Worm (Caenorhabditis elegans) whole organism, mixed stage, embryonic: Measurements from ENCODE around the gene srz-47.
A peak's percentile ranks its signal among the peaks of the same experiment; 100 is the strongest.

Experiments used
- M03D4.4 ChIP-seq: sonication (generic microtip); optimal IDR thresholded peaks from 2 replicates; lab custom pipeline; 2017; ENCODE audit warnings: mild to moderate bottlenecking, missing genetic modification characterization, missing compliant biosample characterization
- bed-3 ChIP-seq: fragments of 200-800 bp; sonication (Bioruptor generic); optimal IDR thresholded peaks from 3 replicates; lab custom pipeline; 2018; ENCODE audit warnings: mild to moderate bottlenecking, missing genetic modification characterization, moderate library complexity, missing compliant biosample characterization
- blmp-1 ChIP-seq: fragments of 150-350 bp; optimal IDR thresholded peaks from 2 replicates; lab custom pipeline; 2014; ENCODE audit warnings: missing biosample characterization, missing genetic modification characterization
- ceh-39 ChIP-seq: fragments of 150-350 bp; optimal IDR thresholded peaks from 2 replicates; lab custom pipeline; 2014; ENCODE audit warnings: missing biosample characterization, missing genetic modification characterization
- ceh-43 ChIP-seq: fragments of 200-800 bp; sonication (Bioruptor generic); optimal IDR thresholded peaks from 2 replicates; lab custom pipeline; 2018; ENCODE audit warnings: mild to moderate bottlenecking, missing genetic modification characterization, moderate library complexity, missing compliant biosample characterization
- ceh-83 ChIP-seq: fragments of 200-800 bp; sonication (Bioruptor generic); optimal IDR thresholded peaks from 2 replicates; lab custom pipeline; 2018; ENCODE audit warnings: mild to moderate bottlenecking, missing genetic modification characterization, missing compliant biosample characterization
- ces-1 ChIP-seq: fragments of 150-350 bp; optimal IDR thresholded peaks from 2 replicates; lab custom pipeline; 2014; ENCODE audit warnings: missing biosample characterization, missing genetic modification reagents, missing genetic modification characterization
- cnd-1 ChIP-seq: fragments of 200-800 bp; sonication (Bioruptor generic); optimal IDR thresholded peaks from 2 replicates; lab custom pipeline; 2018; ENCODE audit warnings: mild to moderate bottlenecking, missing genetic modification characterization, missing compliant biosample characterization
- drap-1 ChIP-seq: fragments of 200-800 bp; sonication (Bioruptor generic); optimal IDR thresholded peaks from 3 replicates; lab custom pipeline; 2018; ENCODE audit warnings: mild to moderate bottlenecking, missing genetic modification characterization, missing compliant biosample characterization
- elt-1 ChIP-seq: sonication (generic microtip); optimal IDR thresholded peaks from 2 replicates; lab custom pipeline; 2017; ENCODE audit warnings: missing genetic modification characterization, mild to moderate bottlenecking, missing compliant biosample characterization, antibody characterized with exemption, moderate library complexity, borderline replicate concordance; ENCODE audit not compliant: insufficient read depth
- flh-1 ChIP-seq: fragments of 200-800 bp; sonication (Bioruptor generic); optimal IDR thresholded peaks from 2 replicates; lab custom pipeline; 2018; ENCODE audit warnings: mild to moderate bottlenecking, missing genetic modification characterization, moderate library complexity, missing compliant biosample characterization
- lin-32 ChIP-seq: fragments of 200-800 bp; sonication (Bioruptor generic); optimal IDR thresholded peaks from 2 replicates; lab custom pipeline; 2018; ENCODE audit warnings: mild to moderate bottlenecking, missing genetic modification characterization, missing compliant biosample characterization
- lsy-2 ChIP-seq: fragments of 150-350 bp; optimal IDR thresholded peaks from 2 replicates; lab custom pipeline; 2014; ENCODE audit warnings: missing biosample characterization, missing genetic modification characterization
- mep-1 ChIP-seq: fragments of 150-350 bp; optimal IDR thresholded peaks from 2 replicates; lab custom pipeline; 2017; ENCODE audit warnings: missing biosample characterization, missing genetic modification reagents, missing genetic modification characterization, inconsistent platforms
- mls-2 ChIP-seq: sonication (generic microtip); optimal IDR thresholded peaks from 2 replicates; lab custom pipeline; 2016; ENCODE audit warnings: mild to moderate bottlenecking, missing genetic modification characterization, moderate library complexity, missing compliant biosample characterization
- nhr-2 ChIP-seq: fragments of 150-350 bp; optimal IDR thresholded peaks from 2 replicates; lab custom pipeline; 2014; ENCODE audit warnings: missing biosample characterization, missing genetic modification characterization
- nhr-237 ChIP-seq: fragments of 150-350 bp; optimal IDR thresholded peaks from 2 replicates; lab custom pipeline; 2014; ENCODE audit warnings: missing biosample characterization, missing genetic modification characterization
- pha-4 ChIP-seq: fragments of 150-350 bp; optimal IDR thresholded peaks from 2 replicates; lab custom pipeline; 2018; ENCODE audit warnings: missing biosample characterization, missing genetic modification reagents, missing genetic modification characterization
- snpc-4 ChIP-seq: fragments of 150-350 bp; optimal IDR thresholded peaks from 2 replicates; lab custom pipeline; 2014; ENCODE audit warnings: missing biosample characterization, missing genetic modification characterization
- sptf-1 ChIP-seq: sonication (generic microtip); optimal IDR thresholded peaks from 2 replicates; lab custom pipeline; 2017; ENCODE audit warnings: mild to moderate bottlenecking, missing genetic modification characterization, moderate library complexity, missing compliant biosample characterization
- tbx-8 ChIP-seq: fragments of 200-800 bp; sonication (Bioruptor generic); optimal IDR thresholded peaks from 2 replicates; lab custom pipeline; 2018; ENCODE audit warnings: mild to moderate bottlenecking, missing genetic modification characterization, moderate library complexity, missing compliant biosample characterization
- unc-120 ChIP-seq: sonication (generic microtip); optimal IDR thresholded peaks from 2 replicates; lab custom pipeline; 2017; ENCODE audit warnings: missing genetic modification characterization, missing compliant biosample characterization; ENCODE audit not compliant: poor library complexity, severe bottlenecking
- unc-39 ChIP-seq: fragments of 150-350 bp; optimal IDR thresholded peaks from 2 replicates; lab custom pipeline; 2014; ENCODE audit warnings: missing biosample characterization, missing genetic modification characterization
- zip-8 ChIP-seq: fragments of 150-350 bp; optimal IDR thresholded peaks from 2 replicates; lab custom pipeline; 2014; ENCODE audit warnings: missing biosample characterization, missing genetic modification characterization
- ztf-11 ChIP-seq: fragments of 150-350 bp; optimal IDR thresholded peaks from 2 replicates; lab custom pipeline; 2014; ENCODE audit warnings: missing biosample characterization, missing genetic modification characterization

The srz-47 gene

ce11 chrV:17226119-17226518 is 34.0 kb upstream of the srz-47 start, which contains the start of gene srh-112:
Gene srh-112, minus strand, starts transcription at chrV:17226219.
- TF ChIP-seq zip-8 (tag; lab: Kevin White, UChicago) = no peak
- no peak for TF ChIP-seq ces-1 (GFP tag; lab: Kevin White, UChicago)

- TF ChIP-seq nhr-237 (tag; lab: Kevin White, UChicago) (no peak), bed-3 (no peak)
Measured at ce11 chrV:17225389-17225788, 33.3 kb upstream of the srz-47 start, which contains the start of gene scl-25. Gene scl-25, plus strand, starts transcription at chrV:17225689.

ce11 chrV:17223305-17223704 is 31.2 kb upstream of the srz-47 start, which contains the start of gene srh-252:
Gene srh-252, minus strand, starts transcription at chrV:17223405.
- TF ChIP-seq bed-3 (no peak), unc-120 (tag; lab: Kevin White, UChicago) (no peak), ceh-43 (no peak), nhr-2 (tag; lab: Kevin White, UChicago) (no peak)
- TF ChIP-seq, all 35 proteins: peak for 0

ce11 chrV:17220345-17220744 is 28.2 kb upstream of the srz-47 start, which contains the start of gene srh-109:
Gene srh-109, minus strand, starts transcription at chrV:17220445.
- TF ChIP-seq lsy-2 (tag; lab: Kevin White, UChicago) (no peak), elt-1 (tag; lab: Kevin White, UChicago) (no peak), M03D4.4 (no peak), zip-8 (tag; lab: Kevin White, UChicago) (peak; percentile 58), blmp-1 (tag; lab: Kevin White, UChicago) (no peak), ztf-11 (tag; lab: Kevin White, UChicago) (no peak), nhr-2 (tag; lab: Kevin White, UChicago) (no peak)
- TF ChIP-seq, all 35 proteins: peak for 1

ce11 chrV:17217690-17218089 is 25.6 kb upstream of the srz-47 start, which contains the start of gene srbc-62:
Gene srbc-62, plus strand, starts transcription at chrV:17217990.
- TF ChIP-seq mep-1 (tag; lab: Kevin White, UChicago) (no peak), M03D4.4 (no peak), bed-3 (no peak), nhr-237 (tag; lab: Kevin White, UChicago) (no peak), pha-4 (tag; lab: Kevin White, UChicago) (no peak), ceh-39 (no peak), blmp-1 (tag; lab: Kevin White, UChicago) (no peak), lsy-2 (tag; lab: Kevin White, UChicago) (no peak), mls-2 (tag; lab: Kevin White, UChicago) (no peak), unc-120 (tag; lab: Kevin White, UChicago) (no peak), ceh-83 (GFP tag; lab: Kevin White, UChicago) (no peak), tbx-8 (GFP tag; lab: Kevin White, UChicago) (no peak), elt-1 (tag; lab: Kevin White, UChicago) (no peak), snpc-4 (tag; lab: Kevin White, UChicago) (no peak), zip-8 (tag; lab: Kevin White, UChicago) (no peak), ces-1 (GFP tag; lab: Kevin White, UChicago) (no peak), nhr-2 (tag; lab: Kevin White, UChicago) (no peak), cnd-1 (no peak), ceh-43 (no peak), sptf-1 (tag; lab: Kevin White, UChicago) (no peak)

- TF ChIP-seq ceh-83 (GFP tag; lab: Kevin White, UChicago) (no peak), mls-2 (tag; lab: Kevin White, UChicago) (no peak), lsy-2 (tag; lab: Kevin White, UChicago) (no peak), flh-1 (no peak), elt-1 (tag; lab: Kevin White, UChicago) (no peak), M03D4.4 (no peak), zip-8 (tag; lab: Kevin White, UChicago) (no peak), unc-39 (tag; lab: Kevin White, UChicago) (no peak), drap-1 (GFP tag; lab: Kevin White, UChicago) (no peak), blmp-1 (tag; lab: Kevin White, UChicago) (no peak)
Measured at ce11 chrV:17215602-17216001, 23.5 kb upstream of the srz-47 start.

ce11 chrV:17212743-17213142 is 20.6 kb upstream of the srz-47 start, which contains the start of gene srh-113:
Gene srh-113, plus strand, starts transcription at chrV:17213043.
- TF ChIP-seq unc-39 (tag; lab: Kevin White, UChicago) (no peak), tbx-8 (GFP tag; lab: Kevin White, UChicago) (no peak), lin-32 (GFP tag; lab: Kevin White, UChicago) (no peak), lsy-2 (tag; lab: Kevin White, UChicago) (no peak), cnd-1 (no peak)
